Worm (Caenorhabditis elegans) whole organism, mixed stage, embryonic: ENCODE measurements around the gene F54B11.7.

Source experiments
- bed-3 ChIP-seq: fragments of 200-800 bp; sonication (Bioruptor generic); optimal IDR thresholded peaks from 3 replicates; lab custom pipeline; 2018; ENCODE audit warnings: mild to moderate bottlenecking, missing genetic modification characterization, moderate library complexity, missing compliant biosample characterization
- ceh-43 ChIP-seq: fragments of 200-800 bp; sonication (Bioruptor generic); optimal IDR thresholded peaks from 2 replicates; lab custom pipeline; 2018; ENCODE audit warnings: mild to moderate bottlenecking, missing genetic modification characterization, moderate library complexity, missing compliant biosample characterization
- ceh-83 ChIP-seq: fragments of 200-800 bp; sonication (Bioruptor generic); optimal IDR thresholded peaks from 2 replicates; lab custom pipeline; 2018; ENCODE audit warnings: mild to moderate bottlenecking, missing genetic modification characterization, missing compliant biosample characterization
- elt-1 ChIP-seq: sonication (generic microtip); optimal IDR thresholded peaks from 2 replicates; lab custom pipeline; 2017; ENCODE audit warnings: missing genetic modification characterization, mild to moderate bottlenecking, missing compliant biosample characterization, antibody characterized with exemption, moderate library complexity, borderline replicate concordance; ENCODE audit not compliant: insufficient read depth
- ham-2 ChIP-seq: fragments of 200-800 bp; sonication (Bioruptor generic); optimal IDR thresholded peaks from 2 replicates; lab custom pipeline; 2018; ENCODE audit warnings: mild to moderate bottlenecking, missing genetic modification characterization, missing compliant biosample characterization
- lin-13 ChIP-seq: fragments of 150-350 bp; optimal IDR thresholded peaks from 2 replicates; lab custom pipeline; 2014; ENCODE audit warnings: missing biosample characterization, missing genetic modification characterization
- lsy-2 ChIP-seq: fragments of 150-350 bp; optimal IDR thresholded peaks from 2 replicates; lab custom pipeline; 2014; ENCODE audit warnings: missing biosample characterization, missing genetic modification characterization
- mab-5 ChIP-seq: fragments of 150-350 bp; optimal IDR thresholded peaks from 2 replicates; lab custom pipeline; 2014; ENCODE audit warnings: missing biosample characterization, missing genetic modification characterization
- mep-1 ChIP-seq: fragments of 150-350 bp; optimal IDR thresholded peaks from 2 replicates; lab custom pipeline; 2017; ENCODE audit warnings: missing biosample characterization, missing genetic modification reagents, missing genetic modification characterization, inconsistent platforms
- mls-2 ChIP-seq: sonication (generic microtip); optimal IDR thresholded peaks from 2 replicates; lab custom pipeline; 2016; ENCODE audit warnings: mild to moderate bottlenecking, missing genetic modification characterization, moderate library complexity, missing compliant biosample characterization
- nhr-12 ChIP-seq: fragments of 150-350 bp; optimal IDR thresholded peaks from 2 replicates; lab custom pipeline; 2014; ENCODE audit warnings: missing biosample characterization, missing genetic modification characterization
- nhr-2 ChIP-seq: fragments of 150-350 bp; optimal IDR thresholded peaks from 2 replicates; lab custom pipeline; 2014; ENCODE audit warnings: missing biosample characterization, missing genetic modification characterization
- nhr-28 ChIP-seq: fragments of 150-350 bp; optimal IDR thresholded peaks from 2 replicates; lab custom pipeline; 2014; ENCODE audit warnings: missing biosample characterization, missing genetic modification characterization

F54B11.7 gene

ce11 chrX:13647305-13647704, 47.1 kb downstream of the F54B11.7 start, which contains the start of gene C40C9.3:
Gene C40C9.3, plus strand, starts transcription at chrX:13647605.
- TF ChIP-seq nhr-2 (tag; lab: Kevin White, UChicago) (no peak), nhr-12 (tag; lab: Kevin White, UChicago) (no peak), ceh-83 (GFP tag; lab: Kevin White, UChicago) (no peak), mls-2 (tag; lab: Kevin White, UChicago) (no peak), ham-2 (GFP tag; lab: Kevin White, UChicago) (no peak), bed-3 (GFP tag; lab: Kevin White, UChicago) (no peak), lsy-2 (tag; lab: Kevin White, UChicago) (no peak), mab-5 (tag; lab: Kevin White, UChicago) (no peak)
- TF ChIP-seq, all 35 proteins: peak for 0

ce11 chrX:13650799-13651198, 50.6 kb downstream of the F54B11.7 start, which contains the start of gene C40C9.4:
Gene C40C9.4, plus strand, starts transcription at chrX:13651099.
- TF ChIP-seq ceh-43 (GFP tag; lab: Kevin White, UChicago) (no peak), nhr-28 (no peak), mls-2 (tag; lab: Kevin White, UChicago) (no peak), elt-1 (no peak), mep-1 (tag; lab: Kevin White, UChicago) (no peak), bed-3 (GFP tag; lab: Kevin White, UChicago) (no peak), lin-13 (tag; lab: Kevin White, UChicago) (no peak)
- TF ChIP-seq, all 35 proteins: peak for 0
